Fruit fly (Drosophila melanogaster) whole organism, embryonic: ENCODE results near the gene SrpRalpha.

Source experiments
- Aef1 ChIP-seq: fragments of 200-800 bp; sonication (Bioruptor generic); IDR thresholded peaks from 3 replicates; pipeline ENCODE4 v1.3.6; 2022; ENCODE audit warnings: missing biosample characterization, missing genetic modification characterization
- CG10147 ChIP-seq: fragments of 200-800 bp; sonication (Bioruptor generic); optimal IDR thresholded peaks from 2 replicates; lab custom pipeline; 2019; ENCODE audit warnings: missing biosample characterization, mild to moderate bottlenecking, missing genetic modification characterization, moderate library complexity
- CG10209 ChIP-seq: fragments of 200-800 bp; sonication (Bioruptor generic); optimal IDR thresholded peaks from 3 replicates; lab custom pipeline; 2017; ENCODE audit warnings: missing biosample characterization, mild to moderate bottlenecking, missing genetic modification characterization, missing genetic modification reagents
- CG12155 ChIP-seq: fragments of 200-800 bp; sonication (Bioruptor generic); optimal IDR thresholded peaks from 3 replicates; lab custom pipeline; 2016; ENCODE audit warnings: missing biosample characterization, missing genetic modification characterization
- CG12769 ChIP-seq: fragments of 200-800 bp; sonication (Bioruptor generic); optimal IDR thresholded peaks from 2 replicates; lab custom pipeline; 2019; ENCODE audit warnings: missing biosample characterization, mild to moderate bottlenecking, missing genetic modification characterization, moderate library complexity
- CG15514 ChIP-seq: fragments of 200-800 bp; sonication (Bioruptor generic); optimal IDR thresholded peaks from 3 replicates; lab custom pipeline; 2017; ENCODE audit warnings: missing biosample characterization, missing genetic modification characterization, mild to moderate bottlenecking, moderate library complexity, missing genetic modification reagents
- CG17802 ChIP-seq: fragments of 200-800 bp; sonication (Bioruptor generic); optimal IDR thresholded peaks from 2 replicates; lab custom pipeline; 2018; ENCODE audit warnings: missing biosample characterization, mild to moderate bottlenecking, missing genetic modification characterization, moderate library complexity
- CG17912 ChIP-seq: fragments of 200-800 bp; sonication (Bioruptor generic); optimal IDR thresholded peaks from 2 replicates; lab custom pipeline; 2018; ENCODE audit warnings: missing biosample characterization, mild to moderate bottlenecking, missing genetic modification characterization
- CG18599 ChIP-seq: fragments of 200-800 bp; sonication (Bioruptor generic); optimal IDR thresholded peaks from 3 replicates; lab custom pipeline; 2017; ENCODE audit warnings: missing biosample characterization, missing genetic modification characterization, mild to moderate bottlenecking, moderate library complexity, missing genetic modification reagents
- CG18764 ChIP-seq: fragments of 200-800 bp; sonication (Bioruptor generic); optimal IDR thresholded peaks from 3 replicates; lab custom pipeline; 2016; ENCODE audit warnings: missing biosample characterization, missing genetic modification characterization
- CG2202 ChIP-seq: fragments of 200-800 bp; sonication (Bioruptor generic); optimal IDR thresholded peaks from 2 replicates; lab custom pipeline; 2018; ENCODE audit warnings: missing biosample characterization, mild to moderate bottlenecking, missing genetic modification characterization
- CG3163 ChIP-seq: fragments of 200-800 bp; sonication (Bioruptor generic); optimal IDR thresholded peaks from 3 replicates; lab custom pipeline; 2016; ENCODE audit warnings: missing biosample characterization, missing genetic modification characterization
- CG34224 ChIP-seq: fragments of 200-800 bp; sonication (Bioruptor generic); IDR thresholded peaks from 3 replicates; pipeline ENCODE4 v1.3.6; 2022; ENCODE audit warnings: missing biosample characterization, missing genetic modification characterization; ENCODE audit not compliant: partially characterized antibody
- CG4360 ChIP-seq: fragments of 200-800 bp; sonication (Bioruptor generic); IDR thresholded peaks from 2 replicates; pipeline ENCODE4 v1.3.6; 2022; ENCODE audit warnings: missing biosample characterization, missing genetic modification characterization
- CG8388 ChIP-seq: fragments of 200-800 bp; sonication (Bioruptor generic); optimal IDR thresholded peaks from 2 replicates; lab custom pipeline; 2019; ENCODE audit warnings: missing biosample characterization, mild to moderate bottlenecking, missing genetic modification characterization, moderate library complexity
- CG9932 ChIP-seq: fragments of 200-800 bp; sonication (Bioruptor generic); IDR thresholded peaks from 2 replicates; pipeline ENCODE4 v1.3.6; 2022; ENCODE audit warnings: missing biosample characterization, missing genetic modification characterization
- Chrac-16 ChIP-seq: fragments of 200-800 bp; sonication (Bioruptor generic); optimal IDR thresholded peaks from 3 replicates; lab custom pipeline; 2016; ENCODE audit warnings: missing biosample characterization, missing genetic modification characterization
- Ets65A ChIP-seq: fragments of 200-800 bp; sonication (Bioruptor generic); peaks from one replicate; lab custom pipeline; 2016; ENCODE audit warnings: missing biosample characterization, missing genetic modification characterization
- Ets97D ChIP-seq: fragments of 200-800 bp; sonication (Bioruptor generic); optimal IDR thresholded peaks from 3 replicates; lab custom pipeline; 2016; ENCODE audit warnings: missing biosample characterization, missing genetic modification characterization
- Fer1 ChIP-seq: fragments of 200-800 bp; sonication (Bioruptor generic); optimal IDR thresholded peaks from 2 replicates; lab custom pipeline; 2017; ENCODE audit warnings: missing biosample characterization, mild to moderate bottlenecking, missing genetic modification characterization
- HHEX ChIP-seq: fragments of 200-800 bp; sonication (Bioruptor generic); optimal IDR thresholded peaks from 3 replicates; lab custom pipeline; 2017; ENCODE audit warnings: missing biosample characterization, mild to moderate bottlenecking, missing genetic modification characterization, missing genetic modification reagents
- HLH54F ChIP-seq: fragments of 200-800 bp; sonication (Bioruptor generic); optimal IDR thresholded peaks from 3 replicates; lab custom pipeline; 2016; ENCODE audit warnings: missing biosample characterization, missing genetic modification characterization
- Jarid2 ChIP-seq: fragments of 200-800 bp; sonication (Bioruptor generic); optimal IDR thresholded peaks from 3 replicates; lab custom pipeline; 2017; ENCODE audit warnings: mild to moderate bottlenecking, missing biosample characterization, missing genetic modification reagents, missing genetic modification characterization
- Lpt ChIP-seq: fragments of >200 bp; optimal IDR thresholded peaks from 2 replicates; lab custom pipeline; 2018; ENCODE audit warnings: missing biosample characterization, missing genetic modification characterization
- NC2β ChIP-seq: fragments of 200-800 bp; sonication (Bioruptor generic); optimal IDR thresholded peaks from 2 replicates; lab custom pipeline; 2016; ENCODE audit warnings: missing biosample characterization, missing genetic modification characterization
- NfI ChIP-seq: fragments of 200-800 bp; sonication (Bioruptor generic); optimal IDR thresholded peaks from 3 replicates; lab custom pipeline; 2018; ENCODE audit warnings: missing biosample characterization, mild to moderate bottlenecking, missing genetic modification characterization, moderate library complexity
- Scr ChIP-seq: fragments of 200-800 bp; sonication (Bioruptor generic); IDR thresholded peaks from 2 replicates; pipeline ENCODE4 v1.3.6; 2022; ENCODE audit warnings: missing biosample characterization, missing genetic modification characterization; ENCODE audit not compliant: partially characterized antibody
- Stat92E ChIP-seq, 3 experiments: fragments of >200 bp in 2 of 3; fragments of 200-800 bp in 1 of 3; sonication (Bioruptor generic) in 1 of 3; optimal IDR thresholded peaks; 2 replicates each; lab custom pipeline; 2017 to 2019; ENCODE audit warnings: missing biosample characterization in 3 of 3, missing genetic modification characterization in 3 of 3, mild to moderate bottlenecking in 1 of 3, moderate library complexity in 1 of 3
- Usf ChIP-seq: fragments of 200-800 bp; sonication (Bioruptor generic); optimal IDR thresholded peaks from 2 replicates; lab custom pipeline; 2017; ENCODE audit warnings: missing genotype, missing biosample characterization, missing genetic modification characterization
- ab ChIP-seq: fragments of 200-800 bp; sonication (Bioruptor generic); optimal IDR thresholded peaks from 2 replicates; lab custom pipeline; 2016; ENCODE audit warnings: missing biosample characterization, missing genetic modification characterization
- aop ChIP-seq: fragments of 200-800 bp; sonication (Bioruptor generic); IDR thresholded peaks from 2 replicates; pipeline ENCODE4 v1.3.6; 2022; ENCODE audit warnings: missing biosample characterization, missing genetic modification characterization
- bcd ChIP-seq: fragments of 200-800 bp; sonication (Bioruptor generic); optimal IDR thresholded peaks from 2 replicates; lab custom pipeline; 2017; ENCODE audit warnings: missing biosample characterization, mild to moderate bottlenecking, missing genetic modification characterization
- chinmo ChIP-seq: fragments of 200-800 bp; sonication (Bioruptor generic); IDR thresholded peaks from 4 replicates; pipeline ENCODE4 v1.3.6; 2022; ENCODE audit warnings: missing biosample characterization, missing genetic modification characterization; ENCODE audit not compliant: partially characterized antibody
- disco-r ChIP-seq: fragments of 200-800 bp; sonication (Bioruptor generic); optimal IDR thresholded peaks from 2 replicates; lab custom pipeline; 2016; ENCODE audit warnings: missing biosample characterization, missing genetic modification characterization
- dm ChIP-seq: fragments of 200-800 bp; sonication (Bioruptor generic); optimal IDR thresholded peaks from 3 replicates; lab custom pipeline; 2016; ENCODE audit warnings: missing biosample characterization, missing genetic modification characterization
- exex ChIP-seq: fragments of 200-800 bp; sonication (Bioruptor generic); optimal IDR thresholded peaks from 4 replicates; lab custom pipeline; 2018; ENCODE audit warnings: missing biosample characterization, mild to moderate bottlenecking, missing genetic modification characterization, moderate library complexity
- gfzf ChIP-seq: fragments of 200-800 bp; sonication (Bioruptor generic); optimal IDR thresholded peaks from 2 replicates; lab custom pipeline; 2016; ENCODE audit warnings: missing biosample characterization, mild to moderate bottlenecking, missing genetic modification characterization, moderate library complexity
- jing ChIP-seq: fragments of 200-800 bp; sonication (Bioruptor generic); optimal IDR thresholded peaks from 2 replicates; lab custom pipeline; 2018; ENCODE audit warnings: missing biosample characterization, mild to moderate bottlenecking, missing genetic modification characterization
- mam ChIP-seq: fragments of 200-800 bp; sonication (Bioruptor generic); optimal IDR thresholded peaks from 3 replicates; lab custom pipeline; 2016; ENCODE audit warnings: missing biosample characterization, missing genetic modification characterization
- odd ChIP-seq: fragments of 200-800 bp; sonication (Bioruptor generic); optimal IDR thresholded peaks from 2 replicates; lab custom pipeline; 2017; ENCODE audit warnings: missing biosample characterization, mild to moderate bottlenecking, missing genetic modification characterization
- pzg ChIP-seq: fragments of 200-800 bp; sonication (Bioruptor generic); optimal IDR thresholded peaks from 3 replicates; lab custom pipeline; 2018; ENCODE audit warnings: missing biosample characterization, mild to moderate bottlenecking, missing genetic modification characterization, moderate library complexity
- seq ChIP-seq: fragments of 200-800 bp; sonication (Bioruptor generic); IDR thresholded peaks from 2 replicates; pipeline ENCODE4 v1.3.6; 2022; ENCODE audit warnings: missing biosample characterization, missing genetic modification characterization
- shn ChIP-seq: fragments of 200-800 bp; sonication (Bioruptor generic); optimal IDR thresholded peaks from 3 replicates; lab custom pipeline; 2016; ENCODE audit warnings: missing biosample characterization, missing genetic modification characterization
- sqz ChIP-seq: fragments of 200-800 bp; sonication (Bioruptor generic); optimal IDR thresholded peaks from 3 replicates; lab custom pipeline; 2018; ENCODE audit warnings: missing biosample characterization, mild to moderate bottlenecking, missing genetic modification characterization
- usp ChIP-seq: fragments of >200 bp; optimal IDR thresholded peaks from 2 replicates; lab custom pipeline; 2017; ENCODE audit warnings: missing biosample characterization, missing genetic modification characterization
- vfl ChIP-seq: fragments of 200-800 bp; sonication (Bioruptor generic); optimal IDR thresholded peaks from 2 replicates; lab custom pipeline; 2016; ENCODE audit warnings: missing biosample characterization, missing genetic modification characterization
- vvl ChIP-seq: fragments of 200-800 bp; sonication (Bioruptor generic); IDR thresholded peaks from 2 replicates; pipeline ENCODE4 v1.3.6; 2022; ENCODE audit warnings: missing biosample characterization, missing genetic modification characterization
- zen ChIP-seq: fragments of 200-800 bp; sonication (Bioruptor generic); optimal IDR thresholded peaks from 3 replicates; lab custom pipeline; 2018; ENCODE audit warnings: missing biosample characterization, mild to moderate bottlenecking, missing genetic modification characterization, moderate library complexity
- zfh2 ChIP-seq: fragments of 200-800 bp; sonication (Bioruptor generic); optimal IDR thresholded peaks from 2 replicates; lab custom pipeline; 2016; ENCODE audit warnings: missing biosample characterization, missing genetic modification characterization

SrpRalpha gene

DNA sequence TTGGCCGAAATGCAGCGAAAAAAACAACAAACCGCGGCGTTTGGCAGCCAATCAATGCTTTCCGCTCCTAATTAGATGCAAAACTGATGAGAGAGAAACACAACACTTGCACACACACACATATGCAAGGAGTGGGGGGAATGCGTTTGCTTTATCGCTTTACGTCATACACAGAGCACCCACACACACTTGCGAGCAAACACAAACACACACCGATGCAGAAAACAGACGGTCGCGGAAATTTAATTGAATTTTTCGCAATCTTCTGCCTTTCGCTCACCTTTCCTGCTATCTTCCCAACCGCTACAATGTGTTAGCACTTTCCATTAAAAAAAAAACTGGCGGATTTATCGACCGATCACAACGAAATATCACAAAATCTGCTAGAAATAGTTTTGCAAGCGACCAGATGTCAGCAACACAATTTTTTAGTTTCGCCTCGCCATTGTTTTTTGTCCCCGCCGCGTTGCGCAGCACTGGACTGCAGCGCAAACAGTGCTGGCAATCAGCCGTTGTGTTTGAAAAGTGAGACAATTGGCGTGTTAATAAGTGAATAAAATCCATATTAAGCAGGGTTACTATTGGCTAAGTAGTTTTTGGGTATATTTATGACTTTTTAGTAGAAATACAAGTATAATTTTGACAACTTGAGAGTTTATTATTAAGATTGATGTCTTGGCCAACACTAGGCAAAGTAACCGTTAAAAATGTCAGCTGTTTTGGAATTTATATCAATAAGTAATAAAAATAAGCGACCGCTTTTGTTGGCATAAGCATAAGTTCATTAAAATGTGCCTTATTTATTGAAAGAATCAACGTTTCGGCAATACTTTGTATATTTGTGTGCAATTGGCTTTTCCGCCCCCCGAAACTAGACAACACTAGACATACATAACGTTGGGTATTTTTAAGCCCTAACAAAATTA is 8.0 kb upstream of the SrpRalpha start, which contains the start of gene Klp10A (continued):
- TF ChIP-seq vfl, result no peak
- TF ChIP-seq CG12155 (GFP tag; lab: Kevin White, UChicago), result no peak
- no peak for TF ChIP-seq exex (tag; lab: Kevin White, UChicago)
- no peak for TF ChIP-seq CG3163
- TF ChIP-seq Aef1, result no peak
- TF ChIP-seq CG17802 (tag; lab: Kevin White, UChicago), result no peak
- no peak for TF ChIP-seq Lpt
- no peak for TF ChIP-seq CG18764 (GFP tag; lab: Kevin White, UChicago)
- TF ChIP-seq CG10209 (GFP tag; lab: Kevin White, UChicago), result no peak
- no peak for TF ChIP-seq CG2202 (tag; lab: Kevin White, UChicago)
- no peak for TF ChIP-seq Scr (GFP tag; lab: Robert Waterston, UW)
- TF ChIP-seq chinmo (GFP tag; lab: Robert Waterston, UW), result 0 out of 4 replicates have a peak, but pooled peaks have one; percentile 47
- no peak for TF ChIP-seq Fer1 (GFP tag; lab: Kevin White, UChicago)
- TF ChIP-seq Stat92E (GFP tag; optimal IDR thresholded peaks at IDR 0.05; lab: Kevin White, UChicago), result no peak
- no peak for TF ChIP-seq CG10147 (GFP tag; lab: Kevin White, UChicago)
- TF ChIP-seq dm, result peak; percentile 0
- TF ChIP-seq CG15514, result no peak
- TF ChIP-seq CG9932 (GFP tag; lab: Robert Waterston, UW), result peak; percentile 54
- no peak for TF ChIP-seq CG18599 (GFP tag; lab: Kevin White, UChicago)
- no peak for TF ChIP-seq Usf (GFP tag; lab: Kevin White, UChicago)
- no peak for TF ChIP-seq jing (GFP tag; lab: Kevin White, UChicago)
- TF ChIP-seq odd, result no peak
- no peak for TF ChIP-seq Jarid2
- TF ChIP-seq pzg (GFP tag; lab: Kevin White, UChicago), result peak; percentile 24
- TF ChIP-seq CG34224, result no peak
- peak; percentile 3 for TF ChIP-seq ab (GFP tag; lab: Kevin White, UChicago)
- TF ChIP-seq disco-r, result no peak
- TF ChIP-seq usp, result no peak
- no peak for TF ChIP-seq NC2β
- no peak for TF ChIP-seq gfzf (GFP tag; lab: Kevin White, UChicago)
- TF ChIP-seq aop, result no peak
- TF ChIP-seq zen (tag; lab: Kevin White, UChicago), result no peak
- TF ChIP-seq CG4360, result no peak
- no peak for TF ChIP-seq CG12769 (tag; lab: Kevin White, UChicago)
- no peak for TF ChIP-seq CG8388 (GFP tag; lab: Kevin White, UChicago)
- TF ChIP-seq bcd (GFP tag; lab: Kevin White, UChicago), result no peak
- TF ChIP-seq vvl (GFP tag; lab: Robert Waterston, UW), result peak; percentile 9; the same call in 1 of the 2 replicates
- peak; percentile 7 for TF ChIP-seq HHEX
- TF ChIP-seq NfI, result peak; percentile 6
- TF ChIP-seq zfh2 (GFP tag; lab: Kevin White, UChicago), result peak; percentile 14
- TF ChIP-seq mam (GFP tag; lab: Kevin White, UChicago), result peak; percentile 42
- no peak for TF ChIP-seq sqz (GFP tag; lab: Kevin White, UChicago)
- TF ChIP-seq shn, result no peak
- no peak for TF ChIP-seq CG17912 (GFP tag; lab: Kevin White, UChicago)
- TF ChIP-seq HLH54F (GFP tag; lab: Kevin White, UChicago), result no peak
- no peak for TF ChIP-seq Ets97D (GFP tag; lab: Kevin White, UChicago)
- no peak for TF ChIP-seq Ets65A (GFP tag; lab: Kevin White, UChicago)
- TF ChIP-seq Chrac-16 (GFP tag; lab: Kevin White, UChicago), result peak; percentile 24
- TF ChIP-seq seq (GFP tag; lab: Robert Waterston, UW), result no peak
